Fruit fly (Drosophila melanogaster) whole organism, pupa: Measurements from ENCODE around the gene CG2200.

ENCODE experiments used
- CG10348 ChIP-seq: fragments of 200-800 bp; sonication (Bioruptor generic); IDR thresholded peaks from 2 replicates; pipeline ENCODE4 v1.3.6; 2022; ENCODE audit warnings: missing biosample characterization, missing genetic modification characterization
- CG17806 ChIP-seq: fragments of 200-800 bp; sonication (Bioruptor generic); optimal IDR thresholded peaks from 2 replicates; lab custom pipeline; 2018; ENCODE audit warnings: missing biosample characterization, mild to moderate bottlenecking, missing genetic modification characterization, moderate library complexity
- CG9948 ChIP-seq: fragments of 200-800 bp; sonication (Bioruptor generic); optimal IDR thresholded peaks from 2 replicates; lab custom pipeline; 2018; ENCODE audit warnings: missing biosample characterization, mild to moderate bottlenecking, missing genetic modification characterization, moderate library complexity
- D1 ChIP-seq: fragments of 200-800 bp; sonication (Bioruptor generic); optimal IDR thresholded peaks from 2 replicates; lab custom pipeline; 2018; ENCODE audit warnings: missing biosample characterization, mild to moderate bottlenecking, missing genetic modification characterization, moderate library complexity
- EcR ChIP-seq: fragments of 200-800 bp; sonication (Bioruptor generic); optimal IDR thresholded peaks from 3 replicates; lab custom pipeline; 2019; ENCODE audit warnings: missing biosample characterization, missing genetic modification characterization, mild to moderate bottlenecking, moderate library complexity, missing genetic modification reagents
- Ets98B ChIP-seq: fragments of 200-800 bp; sonication (Bioruptor generic); IDR thresholded peaks from 2 replicates; pipeline ENCODE4 v1.3.6; 2022; ENCODE audit warnings: missing biosample characterization, missing genetic modification characterization
- Snoo ChIP-seq: fragments of 200-800 bp; sonication (Bioruptor generic); optimal IDR thresholded peaks from 3 replicates; lab custom pipeline; 2017; ENCODE audit warnings: missing biosample characterization, mild to moderate bottlenecking, missing genetic modification characterization, inconsistent platforms
- fd96Ca ChIP-seq: fragments of 200-800 bp; sonication (Bioruptor generic); IDR thresholded peaks from 3 replicates; pipeline ENCODE4 v1.3.6; 2022; ENCODE audit warnings: missing biosample characterization, missing genetic modification characterization
- gl ChIP-seq: fragments of 200-800 bp; sonication (Bioruptor generic); optimal IDR thresholded peaks from 2 replicates; lab custom pipeline; 2018; ENCODE audit warnings: missing biosample characterization, mild to moderate bottlenecking, missing genetic modification characterization
- rn ChIP-seq: fragments of 200-800 bp; sonication (Bioruptor generic); IDR thresholded peaks from 2 replicates; pipeline ENCODE4 v1.3.6; 2022; ENCODE audit warnings: missing biosample characterization, missing genetic modification characterization

DNA sequence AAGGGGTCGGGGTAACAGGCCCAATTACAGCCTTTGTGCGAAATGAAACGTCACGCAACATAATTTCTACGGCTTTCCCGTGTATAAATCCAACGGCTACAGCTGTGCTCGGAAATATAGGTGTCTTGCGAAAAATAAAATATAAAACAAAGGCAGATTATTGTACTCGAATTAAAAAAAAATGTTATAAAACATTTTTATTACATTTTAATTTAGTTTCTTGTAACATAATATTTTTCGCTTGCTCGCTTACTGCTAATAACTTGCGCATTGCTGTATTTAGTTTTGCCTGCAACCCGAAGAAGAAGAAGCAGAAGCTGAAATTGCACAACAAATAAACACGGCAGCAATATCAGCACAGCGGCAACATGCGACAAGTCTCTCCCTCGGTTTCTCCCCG is 49.0 kb downstream of the CG2200 start:
- TF ChIP-seq CG9948 (tag; lab: Kevin White, UChicago) (peak; percentile 78), Ets98B (peak; percentile 85), CG10348 (GFP tag; lab: Robert Waterston, UW) (peak; percentile 36; the same call in 1 of the 2 replicates), fd96Ca (GFP tag; lab: Robert Waterston, UW) (peak; percentile 79), CG17806 (tag; lab: Kevin White, UChicago) (peak; percentile 80), EcR (no peak), Snoo (tag; lab: Kevin White, UChicago) (peak; percentile 66), D1 (tag; lab: Kevin White, UChicago) (peak; percentile 62), rn (GFP tag; lab: Robert Waterston, UW) (0 out of 2 replicates have a peak, but pooled peaks have one; percentile 30), gl (tag; lab: Kevin White, UChicago) (peak; percentile 8)
